Worm (Caenorhabditis elegans): ENCODE results near the gene T11B7.5.

DNA sequence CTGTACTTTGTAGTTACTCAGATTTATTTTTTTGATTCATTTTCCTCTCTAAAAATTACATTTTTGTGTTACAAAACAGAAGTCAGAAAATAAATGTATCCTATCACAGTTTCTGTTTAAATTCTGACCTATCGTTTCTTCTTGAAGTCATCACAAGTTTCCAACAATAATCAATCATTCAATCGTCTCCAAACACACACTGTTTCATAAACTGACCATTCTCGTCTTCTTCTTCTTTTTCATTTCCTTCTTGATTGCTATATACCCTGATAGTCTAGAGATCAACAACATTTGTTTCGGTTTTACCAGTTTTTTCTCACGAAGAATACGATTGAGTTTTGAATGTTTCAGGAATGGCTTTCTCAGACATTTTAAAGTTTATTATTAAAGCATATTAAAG is 40.7 kb downstream of the T11B7.5 start:
- TF ChIP-seq K11D2.4 (GFP tag; IDR thresholded peaks at IDR 0.05) (no peak), F37B4.10 (GFP tag; IDR thresholded peaks at IDR 0.05) (no peak), ztf-28 (GFP tag; IDR thresholded peaks at IDR 0.05) (no peak), snpc-4 (GFP tag; optimal IDR thresholded peaks at IDR 0.05) (no peak), snpc-4 (tag; optimal IDR thresholded peaks at IDR 0.05) (no peak), lir-1 (GFP tag; conservative IDR thresholded peaks at IDR 0.05) (no peak), pha-4 (tag; optimal IDR thresholded peaks at IDR 0.05) (no peak), Y53F4B.3 (GFP tag; IDR thresholded peaks at IDR 0.05) (no peak), F22D6.2 (tag; optimal IDR thresholded peaks at IDR 0.05) (no peak), efl-1 (GFP tag; optimal IDR thresholded peaks at IDR 0.05) (no peak), tbp1 (GFP tag; optimal IDR thresholded peaks at IDR 0.05) (no peak), bed-1 (GFP tag; IDR thresholded peaks at IDR 0.05) (no peak)

All from whole organism, young adult.